Worm (Caenorhabditis elegans) whole organism, L3 larva: ENCODE measurements around the gene B0361.14.

ENCODE experiments used
- R02D3.7 ChIP-seq: fragments of 150-350 bp; optimal IDR thresholded peaks from 2 replicates; lab custom pipeline; 2014; ENCODE audit warnings: missing biosample characterization, missing genetic modification characterization
- ama-1 ChIP-seq: fragments of 150-350 bp; optimal IDR thresholded peaks from 2 replicates; lab custom pipeline; 2018
- ceh-28 ChIP-seq: fragments of 150-350 bp; optimal IDR thresholded peaks from 2 replicates; lab custom pipeline; 2014; ENCODE audit warnings: missing biosample characterization, missing genetic modification reagents, missing genetic modification characterization
- ceh-82 ChIP-seq: fragments of 150-350 bp; optimal IDR thresholded peaks from 2 replicates; lab custom pipeline; 2014; ENCODE audit warnings: missing biosample characterization, missing genetic modification characterization
- ceh-9 ChIP-seq: sonication (generic microtip); optimal IDR thresholded peaks from 2 replicates; lab custom pipeline; 2018; ENCODE audit warnings: missing biosample characterization, missing genetic modification characterization
- egl-27 ChIP-seq: sonication (generic microtip); optimal IDR thresholded peaks from 4 replicates; lab custom pipeline; 2017; ENCODE audit warnings: missing biosample characterization, missing genetic modification reagents, missing genetic modification characterization
- egl-5 ChIP-seq: fragments of 150-350 bp; optimal IDR thresholded peaks from 2 replicates; lab custom pipeline; 2017; ENCODE audit warnings: missing biosample characterization, missing genetic modification reagents, missing genetic modification characterization, inconsistent platforms
- elt-1 ChIP-seq: fragments of 150-350 bp; optimal IDR thresholded peaks from 2 replicates; lab custom pipeline; 2014; ENCODE audit warnings: missing biosample characterization, missing genetic modification characterization
- elt-2 ChIP-seq: sonication (generic microtip); optimal IDR thresholded peaks from 2 replicates; lab custom pipeline; 2016; ENCODE audit warnings: missing genetic modification reagents, mild to moderate bottlenecking, missing genetic modification characterization, missing compliant biosample characterization
- elt-3 ChIP-seq, 3 experiments: fragments of 150-350 bp in 1 of 3; sonication (generic microtip) in 2 of 3; optimal IDR thresholded peaks; 2 replicates in 2 of 3; 4 replicates in 1 of 3; lab custom pipeline; 2014 to 2017; ENCODE audit warnings: missing biosample characterization in 3 of 3, missing genetic modification characterization in 3 of 3
- eor-1 ChIP-seq, 2 experiments: fragments of 150-350 bp; optimal IDR thresholded peaks; 2 replicates each; lab custom pipeline; 2014 to 2018; ENCODE audit warnings: missing biosample characterization in 2 of 2, missing genetic modification characterization in 2 of 2
- fkh-10 ChIP-seq: sonication (generic microtip); optimal IDR thresholded peaks from 2 replicates; lab custom pipeline; 2017; ENCODE audit warnings: missing biosample characterization, missing genetic modification reagents, missing genetic modification characterization
- fkh-2 ChIP-seq: fragments of 150-350 bp; optimal IDR thresholded peaks from 2 replicates; lab custom pipeline; 2014; ENCODE audit warnings: missing biosample characterization, missing genetic modification reagents, missing genetic modification characterization
- fos-1 ChIP-seq: fragments of 150-350 bp; optimal IDR thresholded peaks from 2 replicates; lab custom pipeline; 2014; ENCODE audit warnings: missing biosample characterization, missing genetic modification characterization
- hmg-11 ChIP-seq: sonication (generic microtip); optimal IDR thresholded peaks from 2 replicates; lab custom pipeline; 2016; ENCODE audit warnings: missing genetic modification characterization, missing compliant biosample characterization
- jun-1 ChIP-seq: fragments of 150-350 bp; optimal IDR thresholded peaks from 2 replicates; lab custom pipeline; 2014; ENCODE audit warnings: missing biosample characterization, missing genetic modification reagents, missing genetic modification characterization
- lin-15B ChIP-seq: fragments of 150-350 bp; optimal IDR thresholded peaks from 2 replicates; lab custom pipeline; 2014; ENCODE audit warnings: missing biosample characterization, missing genetic modification characterization
- lin-39 ChIP-seq: fragments of 150-350 bp; optimal IDR thresholded peaks from 2 replicates; lab custom pipeline; 2018; ENCODE audit warnings: missing biosample characterization, missing genetic modification reagents, missing genetic modification characterization
- lsy-12 ChIP-seq: sonication (generic microtip); optimal IDR thresholded peaks from 2 replicates; lab custom pipeline; 2016; ENCODE audit warnings: mild to moderate bottlenecking, missing genetic modification characterization, missing compliant biosample characterization
- mdl-1 ChIP-seq: fragments of 150-350 bp; optimal IDR thresholded peaks from 2 replicates; lab custom pipeline; 2014; ENCODE audit warnings: missing biosample characterization, missing genetic modification characterization
- mml-1 ChIP-seq: fragments of 150-350 bp; sonication (generic microtip); optimal IDR thresholded peaks from 3 replicates; lab custom pipeline; 2014; ENCODE audit warnings: missing biosample characterization, missing genetic modification characterization
- nfya-1 ChIP-seq: sonication (generic microtip); optimal IDR thresholded peaks from 2 replicates; lab custom pipeline; 2017; ENCODE audit warnings: missing genetic modification characterization, mild to moderate bottlenecking, missing compliant biosample characterization, antibody characterized with exemption, moderate library complexity; ENCODE audit not compliant: insufficient read depth
- nhr-11 ChIP-seq: fragments of 150-350 bp; optimal IDR thresholded peaks from 2 replicates; lab custom pipeline; 2014; ENCODE audit warnings: missing biosample characterization, missing genetic modification characterization
- nhr-23 ChIP-seq: fragments of 150-350 bp; optimal IDR thresholded peaks from 2 replicates; lab custom pipeline; 2014; ENCODE audit warnings: missing biosample characterization, missing genetic modification reagents, missing genetic modification characterization
- nhr-25 ChIP-seq: sonication (generic microtip); optimal IDR thresholded peaks from 2 replicates; lab custom pipeline; 2017; ENCODE audit warnings: missing biosample characterization, missing genetic modification characterization
- nhr-28 ChIP-seq: fragments of 150-350 bp; optimal IDR thresholded peaks from 2 replicates; lab custom pipeline; 2014; ENCODE audit warnings: missing biosample characterization, missing genetic modification characterization
- nhr-43 ChIP-seq: sonication (generic microtip); optimal IDR thresholded peaks from 2 replicates; lab custom pipeline; 2016; ENCODE audit warnings: mild to moderate bottlenecking, missing genetic modification characterization, missing compliant biosample characterization; ENCODE audit not compliant: poor library complexity, severe bottlenecking
- nhr-67 ChIP-seq: fragments of 150-350 bp; optimal IDR thresholded peaks from 2 replicates; lab custom pipeline; 2014; ENCODE audit warnings: missing biosample characterization, missing genetic modification characterization
- nhr-76 ChIP-seq: fragments of 150-350 bp; sonication (generic microtip); optimal IDR thresholded peaks from 5 replicates; lab custom pipeline; 2014; ENCODE audit warnings: missing biosample characterization, missing genetic modification characterization
- pha-4 ChIP-seq: fragments of 150-350 bp; optimal IDR thresholded peaks from 2 replicates; lab custom pipeline; 2014; ENCODE audit warnings: missing biosample characterization, missing genetic modification reagents, missing genetic modification characterization
- pqm-1 ChIP-seq: fragments of 150-350 bp; optimal IDR thresholded peaks from 2 replicates; lab custom pipeline; 2017; ENCODE audit warnings: missing biosample characterization, missing genetic modification characterization, inconsistent platforms
- sea-2 ChIP-seq: fragments of 150-350 bp; sonication (generic microtip); optimal IDR thresholded peaks from 4 replicates; lab custom pipeline; 2014; ENCODE audit warnings: missing biosample characterization, missing genetic modification reagents, missing genetic modification characterization
- skn-1 ChIP-seq: fragments of 150-350 bp; optimal IDR thresholded peaks from 2 replicates; lab custom pipeline; 2014; ENCODE audit warnings: missing biosample characterization, missing genetic modification characterization
- snpc-4 ChIP-seq: fragments of 150-350 bp; optimal IDR thresholded peaks from 2 replicates; lab custom pipeline; 2014; ENCODE audit warnings: missing biosample characterization, missing genetic modification characterization
- tbx-2 ChIP-seq: sonication (generic microtip); optimal IDR thresholded peaks from 2 replicates; lab custom pipeline; 2016; ENCODE audit warnings: mild to moderate bottlenecking, missing genetic modification characterization, missing compliant biosample characterization
- unc-39 ChIP-seq: sonication (generic microtip); optimal IDR thresholded peaks from 4 replicates; lab custom pipeline; 2017; ENCODE audit warnings: missing biosample characterization, missing genetic modification characterization
- unc-62 ChIP-seq: fragments of 150-350 bp; sonication (generic microtip); optimal IDR thresholded peaks from 4 replicates; lab custom pipeline; 2014; ENCODE audit warnings: missing biosample characterization, missing genetic modification reagents, missing genetic modification characterization
- zag-1 ChIP-seq: fragments of 150-350 bp; optimal IDR thresholded peaks from 2 replicates; lab custom pipeline; 2014; ENCODE audit warnings: missing biosample characterization, missing genetic modification characterization
- ztf-11 ChIP-seq: fragments of 150-350 bp; optimal IDR thresholded peaks from 2 replicates; lab custom pipeline; 2014; ENCODE audit warnings: missing biosample characterization, missing genetic modification characterization
- ztf-4 ChIP-seq: fragments of 150-350 bp; optimal IDR thresholded peaks from 2 replicates; lab custom pipeline; 2014; ENCODE audit warnings: missing biosample characterization, missing genetic modification characterization

Gene B0361.14

DNA sequence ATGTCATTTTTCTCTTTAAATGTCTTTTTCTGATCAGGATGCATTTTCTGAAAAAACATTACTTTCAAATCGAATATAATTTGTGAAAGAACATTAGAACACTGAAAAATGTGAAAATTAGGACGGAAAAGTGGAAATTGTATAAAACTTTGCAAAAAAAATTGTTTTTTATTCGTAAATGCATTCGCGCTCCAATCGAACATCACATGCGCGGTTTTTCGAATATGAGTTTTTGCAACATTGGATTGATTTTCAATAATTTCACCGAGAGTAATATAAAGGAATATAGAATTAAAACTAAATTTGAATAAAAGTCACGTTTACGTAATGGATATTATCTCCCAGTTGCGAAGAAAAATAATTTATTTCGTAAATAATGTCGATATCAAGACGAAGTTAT is 22.1 kb downstream of the B0361.14 start, which contains the start of the genes spot-1 and B0361.11:
Gene spot-1, minus strand, starts transcription at position 47 of the 400 bp plus-strand sequence.
Gene B0361.11, plus strand, starts transcription at position 372 of the 400 bp plus-strand sequence.
- TF ChIP-seq unc-39 (tag; lab: Kevin White, UChicago), result no peak
- TF ChIP-seq nfya-1, result peak; percentile 64
- TF ChIP-seq elt-2 (tag; lab: Kevin White, UChicago), result peak; percentile 15
- no peak for TF ChIP-seq elt-1
- peak; percentile 14 for TF ChIP-seq egl-5 (tag; lab: Kevin White, UChicago)
- TF ChIP-seq nhr-25 (tag; lab: Kevin White, UChicago), result peak; percentile 13
- TF ChIP-seq nhr-43 (tag; lab: Kevin White, UChicago), result peak; percentile 35
- TF ChIP-seq lsy-12, result no peak
- peak; percentile 81 for TF ChIP-seq pha-4
- TF ChIP-seq elt-3 (tag; optimal IDR thresholded peaks at IDR 0.05; lab: Kevin White, UChicago), result no peak
- peak; percentile 54 for TF ChIP-seq skn-1 (tag; lab: Kevin White, UChicago)
- TF ChIP-seq pqm-1 (tag; lab: Kevin White, UChicago), result no peak
- no peak for TF ChIP-seq zag-1 (tag; lab: Kevin White, UChicago)
- peak; percentile 50 for TF ChIP-seq R02D3.7 (tag; lab: Kevin White, UChicago)
- TF ChIP-seq nhr-23 (tag; lab: Kevin White, UChicago), result peak; percentile 79
- no peak for TF ChIP-seq nhr-11 (tag; lab: Kevin White, UChicago)
- TF ChIP-seq ceh-82, result no peak
- no peak for TF ChIP-seq ztf-4 (tag; lab: Kevin White, UChicago)
- peak; percentile 19 for TF ChIP-seq ceh-28
- TF ChIP-seq snpc-4 (tag; lab: Kevin White, UChicago), result peak; percentile 60
- no peak for TF ChIP-seq egl-27 (tag; lab: Kevin White, UChicago)
- peak; percentile 63 for TF ChIP-seq hmg-11 (tag; lab: Kevin White, UChicago)
- peak; percentile 72 for TF ChIP-seq lin-15B

DNA sequence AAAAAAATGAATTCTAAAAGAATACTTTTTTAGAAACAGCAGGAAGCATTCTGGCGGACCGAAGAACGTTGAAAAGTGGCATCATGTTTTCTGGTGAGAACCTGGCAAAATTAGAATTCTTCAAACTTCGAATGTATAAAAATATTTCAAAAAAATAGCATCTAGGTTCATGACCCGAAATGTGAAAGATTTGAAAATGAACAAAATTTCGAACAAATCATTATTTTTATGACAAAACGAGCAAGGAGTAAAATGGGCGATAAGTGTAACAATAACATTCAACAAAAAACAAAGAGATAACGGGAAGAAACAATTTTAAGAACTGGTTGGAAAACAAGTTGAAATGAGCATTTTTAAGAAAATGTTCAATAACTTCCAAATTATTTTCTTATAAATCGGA is 24.0 kb downstream of the B0361.14 start, which contains the start of gene psd-1:
Gene psd-1, minus strand, starts transcription at position 101 of the 400 bp plus-strand sequence.
- no peak for TF ChIP-seq skn-1 (tag; lab: Kevin White, UChicago)
- TF ChIP-seq mml-1, result no peak
- TF ChIP-seq nhr-76, result no peak

DNA sequence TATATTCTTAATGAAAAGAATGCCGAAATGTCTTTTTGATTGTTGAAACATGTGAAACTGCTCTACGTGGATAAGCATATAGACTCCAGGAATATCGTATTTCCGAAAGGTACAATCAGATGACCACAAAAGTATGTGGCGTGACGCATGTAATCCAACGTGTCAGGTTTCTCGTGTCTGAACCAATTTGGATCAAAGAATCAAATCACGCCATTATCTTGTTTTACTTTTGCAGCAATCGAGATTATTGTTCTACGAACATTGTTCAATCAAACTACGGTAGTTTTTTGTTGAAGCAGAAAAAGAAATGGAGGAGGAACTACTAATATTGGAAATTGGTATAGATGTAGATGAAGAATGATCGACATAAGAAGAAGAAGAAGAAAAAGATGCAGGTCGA is 25.6 kb downstream of the B0361.14 start:
- peak; percentile 33 for TF ChIP-seq nhr-23 (tag; lab: Kevin White, UChicago)
- TF ChIP-seq fkh-2 (tag; lab: Kevin White, UChicago), result no peak
- peak; percentile 29 for TF ChIP-seq nhr-43 (tag; lab: Kevin White, UChicago)
- TF ChIP-seq nhr-25 (tag; lab: Kevin White, UChicago), result peak; percentile 31
- TF ChIP-seq jun-1, result no peak
- no peak for TF ChIP-seq eor-1 (tag; optimal IDR thresholded peaks at IDR 0.05; lab: Kevin White, UChicago)
- TF ChIP-seq, all 47 proteins: peak for 3

DNA sequence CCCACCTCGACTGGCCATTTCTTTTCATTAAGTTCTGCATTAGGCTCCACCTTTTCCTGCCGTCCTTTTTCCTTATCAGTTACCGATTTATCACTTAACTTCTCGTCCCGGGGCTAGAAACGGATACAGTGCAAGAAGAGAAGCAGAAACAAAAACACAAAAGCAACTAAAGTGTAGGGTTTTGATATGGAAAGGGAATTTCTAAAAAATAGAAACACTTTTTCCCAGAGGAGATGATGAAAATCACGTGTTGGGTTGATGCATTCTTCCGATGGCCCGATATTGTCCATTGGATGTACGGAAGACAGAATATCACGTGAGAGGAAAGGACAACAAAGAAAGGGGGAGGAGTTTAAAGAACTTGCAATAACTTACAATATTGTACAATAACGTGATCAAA is 26.5 kb downstream of the B0361.14 start:
- TF ChIP-seq egl-5 (tag; lab: Kevin White, UChicago) (no peak), hmg-11 (tag; lab: Kevin White, UChicago) (no peak), nhr-25 (tag; lab: Kevin White, UChicago) (peak; percentile 21), egl-27 (tag; lab: Kevin White, UChicago) (peak; percentile 7), fkh-10 (GFP tag; lab: Kevin White, UChicago) (no peak), lsy-12 (peak; percentile 46), ceh-9 (no peak), sea-2 (GFP tag; lab: Kevin White, UChicago) (no peak), nhr-23 (tag; lab: Kevin White, UChicago) (peak; percentile 81), elt-3 (tag; optimal IDR thresholded peaks at IDR 0.05; lab: Kevin White, UChicago) (peak; percentile 14 to 71 (median 37)), fos-1 (tag; lab: Kevin White, UChicago) (no peak), unc-62 (no peak), ama-1 (peak; percentile 22), tbx-2 (tag; lab: Kevin White, UChicago) (no peak), pha-4 (peak; percentile 47), nhr-28 (tag; lab: Kevin White, UChicago) (no peak), pqm-1 (tag; lab: Kevin White, UChicago) (peak; percentile 29), skn-1 (tag; lab: Kevin White, UChicago) (no peak), elt-2 (tag; lab: Kevin White, UChicago) (peak; percentile 57), ztf-11 (tag; lab: Kevin White, UChicago) (no peak), nfya-1 (peak; percentile 16), mdl-1 (tag; lab: Kevin White, UChicago) (no peak), lin-39 (no peak), ztf-4 (tag; lab: Kevin White, UChicago) (no peak), nhr-43 (tag; lab: Kevin White, UChicago) (peak; percentile 79), nhr-67 (tag; lab: Kevin White, UChicago) (no peak)
- TF ChIP-seq, all 47 proteins: peak for 11
